Fruit fly (Drosophila melanogaster) whole organism, wandering third instar larva: Measurements from ENCODE around the gene Traf-like.

ENCODE experiments used
- Abd-B ChIP-seq: fragments of >200 bp; optimal IDR thresholded peaks from 2 replicates; lab custom pipeline; 2017; ENCODE audit warnings: missing biosample characterization, missing genetic modification characterization
- CG32264 ChIP-seq: fragments of 200-800 bp; sonication (Bioruptor generic); optimal IDR thresholded peaks from 2 replicates; lab custom pipeline; 2016; ENCODE audit warnings: missing biosample characterization, missing genetic modification characterization
- CrebA ChIP-seq: fragments of 200-800 bp; sonication (Bioruptor generic); optimal IDR thresholded peaks from 2 replicates; lab custom pipeline; 2016; ENCODE audit warnings: missing biosample characterization, mild to moderate bottlenecking, missing genetic modification characterization, borderline replicate concordance
- Dfd ChIP-seq: fragments of >200 bp; optimal IDR thresholded peaks from 2 replicates; lab custom pipeline; 2017; ENCODE audit warnings: missing biosample characterization, missing genetic modification characterization
- Dif ChIP-seq: fragments of 200-275, 200-300 bp; sonication (Bioruptor generic); optimal IDR thresholded peaks from 2 replicates; lab custom pipeline; 2018; ENCODE audit warnings: missing biosample characterization, missing genetic modification characterization; ENCODE audit not compliant: partially characterized antibody
- GATAd ChIP-seq: sonication (Bioruptor generic); optimal IDR thresholded peaks from 2 replicates; lab custom pipeline; 2016; ENCODE audit warnings: missing biosample characterization, missing genetic modification characterization
- HLH106 ChIP-seq: fragments of 200-800 bp; optimal IDR thresholded peaks from 3 replicates; lab custom pipeline; 2019; ENCODE audit warnings: missing biosample characterization, mild to moderate bottlenecking, missing genetic modification characterization, moderate library complexity
- Hnf4 ChIP-seq: fragments of 200-800 bp; sonication (Bioruptor generic); optimal IDR thresholded peaks from 2 replicates; lab custom pipeline; 2016; ENCODE audit warnings: missing biosample characterization, mild to moderate bottlenecking, missing genetic modification characterization
- Hr78 ChIP-seq: fragments of >200 bp; optimal IDR thresholded peaks from 2 replicates; lab custom pipeline; 2017; ENCODE audit warnings: missing biosample characterization, missing genetic modification characterization
- Hr83 ChIP-seq: fragments of 200-300 bp; sonication (Bioruptor generic); optimal IDR thresholded peaks from 2 replicates; lab custom pipeline; 2016; ENCODE audit warnings: missing biosample characterization, mild to moderate bottlenecking, missing genetic modification characterization, moderate library complexity; ENCODE audit not compliant: poor library complexity, severe bottlenecking
- Jra ChIP-seq: sonication (Bioruptor generic); optimal IDR thresholded peaks from 2 replicates; lab custom pipeline; 2016; ENCODE audit warnings: missing biosample characterization, missing genetic modification characterization
- Myc ChIP-seq: fragments of >200 bp; optimal IDR thresholded peaks from 2 replicates; lab custom pipeline; 2017
- N ChIP-seq: fragments of >200 bp; optimal IDR thresholded peaks from 2 replicates; lab custom pipeline; 2018; ENCODE audit warnings: missing biosample characterization, missing external identifiers, missing genetic modification characterization
- Rel ChIP-seq, 2 experiments: fragments of 200-800 bp; sonication (Bioruptor generic) in 1 of 2; optimal IDR thresholded peaks; 2 replicates in 1 of 2; 3 replicates in 1 of 2; lab custom pipeline; 2016 to 2019; ENCODE audit warnings: mild to moderate bottlenecking in 2 of 2, missing biosample characterization in 2 of 2, missing genetic modification characterization in 2 of 2, moderate library complexity in 1 of 2
- Sp1 ChIP-seq: fragments of 200-800 bp; sonication (Bioruptor generic); optimal IDR thresholded peaks from 3 replicates; lab custom pipeline; 2019; ENCODE audit warnings: missing biosample characterization, mild to moderate bottlenecking, missing genetic modification characterization, moderate library complexity
- Vsx2 ChIP-seq: fragments of 200-300, 225-300 bp; sonication (Bioruptor generic); optimal IDR thresholded peaks from 2 replicates; lab custom pipeline; 2018; ENCODE audit warnings: missing biosample characterization, missing genetic modification characterization; ENCODE audit not compliant: partially characterized antibody
- br ChIP-seq: fragments of 200-800 bp; sonication (Bioruptor generic); optimal IDR thresholded peaks from 2 replicates; lab custom pipeline; 2016; ENCODE audit warnings: missing biosample characterization, missing genetic modification characterization
- brk ChIP-seq: fragments of 200-800 bp; sonication (Bioruptor generic); optimal IDR thresholded peaks from 2 replicates; lab custom pipeline; 2016; ENCODE audit warnings: missing biosample characterization, mild to moderate bottlenecking, missing genetic modification characterization
- dsf ChIP-seq: sonication (Bioruptor generic); optimal IDR thresholded peaks from 2 replicates; lab custom pipeline; 2016; ENCODE audit warnings: missing biosample characterization, missing genetic modification characterization, borderline replicate concordance
- ey ChIP-seq: fragments of 200-800 bp; sonication (Bioruptor generic); optimal IDR thresholded peaks from 2 replicates; lab custom pipeline; 2016; ENCODE audit warnings: missing biosample characterization, missing genetic modification characterization
- foxo ChIP-seq, 2 experiments: fragments of 200-800 bp; sonication (Bioruptor generic); optimal IDR thresholded peaks; 2 replicates in 1 of 2; 3 replicates in 1 of 2; lab custom pipeline; 2016 to 2017; ENCODE audit warnings: missing biosample characterization in 2 of 2, missing genetic modification characterization in 2 of 2
- fru ChIP-seq: fragments of 200-800 bp; sonication (Bioruptor generic); optimal IDR thresholded peaks from 3 replicates; lab custom pipeline; 2016; ENCODE audit warnings: missing biosample characterization, mild to moderate bottlenecking, missing genetic modification characterization
- h ChIP-seq: fragments of 200-800 bp; sonication (Bioruptor generic); optimal IDR thresholded peaks from 3 replicates; lab custom pipeline; 2016; ENCODE audit warnings: missing biosample characterization, mild to moderate bottlenecking, missing genetic modification characterization
- jim ChIP-seq: fragments of 175-275, 200-325 bp; sonication (Bioruptor generic); optimal IDR thresholded peaks from 2 replicates; lab custom pipeline; 2016; ENCODE audit warnings: missing biosample characterization, mild to moderate bottlenecking, missing genetic modification characterization
- lola ChIP-seq: fragments of >200 bp; optimal IDR thresholded peaks from 2 replicates; lab custom pipeline; 2017; ENCODE audit warnings: missing biosample characterization, missing genetic modification characterization
- pan ChIP-seq: fragments of >200 bp; optimal IDR thresholded peaks from 2 replicates; lab custom pipeline; 2017
- psq ChIP-seq: fragments of 200-800 bp; sonication (Bioruptor generic); optimal IDR thresholded peaks from 3 replicates; lab custom pipeline; 2017; ENCODE audit warnings: missing biosample characterization, mild to moderate bottlenecking, missing genetic modification characterization, moderate library complexity
- rgr ChIP-seq: fragments of 200-800 bp; sonication (Bioruptor generic); optimal IDR thresholded peaks from 3 replicates; lab custom pipeline; 2016; ENCODE audit warnings: missing biosample characterization, mild to moderate bottlenecking, missing genetic modification characterization
- sage ChIP-seq: fragments of 200-800 bp; sonication (Bioruptor generic); optimal IDR thresholded peaks from 2 replicates; lab custom pipeline; 2016; ENCODE audit warnings: missing biosample characterization, mild to moderate bottlenecking, missing genetic modification characterization
- sv ChIP-seq: fragments of 200-800 bp; sonication (Bioruptor generic); optimal IDR thresholded peaks from 3 replicates; lab custom pipeline; 2016; ENCODE audit warnings: missing biosample characterization, missing genetic modification characterization
- tai ChIP-seq: sonication (Bioruptor generic); optimal IDR thresholded peaks from 2 replicates; lab custom pipeline; 2016; ENCODE audit warnings: missing biosample characterization, missing genetic modification characterization
- woc ChIP-seq: sonication (Bioruptor generic); optimal IDR thresholded peaks from 2 replicates; lab custom pipeline; 2016; ENCODE audit warnings: missing biosample characterization, mild to moderate bottlenecking, missing genetic modification characterization

Gene Traf-like

DNA sequence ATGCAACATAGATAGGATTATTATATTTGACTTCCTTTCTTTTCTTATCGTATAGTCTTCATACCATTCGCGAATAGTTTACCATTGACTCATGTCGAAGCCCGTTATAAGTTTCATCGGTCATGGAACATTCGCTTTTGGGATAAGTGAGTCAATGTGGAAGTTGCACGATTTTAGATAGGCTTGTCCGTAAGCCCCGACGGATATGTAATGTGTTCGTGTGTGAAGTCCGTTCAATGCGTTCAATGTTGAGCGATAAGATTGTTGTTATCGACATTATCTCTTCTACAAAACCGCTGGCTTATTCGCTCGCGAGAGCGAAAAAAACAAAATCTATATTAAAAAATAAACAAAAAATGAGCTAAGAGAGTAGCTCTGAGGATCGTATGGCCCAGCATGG is 10.0 kb upstream of the Traf-like start, which contains the start of gene CG9981:
Gene CG9981 (minus strand): TSS at position 320 of the 400 bp plus-strand sequence.
- no peak for TF ChIP-seq Rel (GFP tag; optimal IDR thresholded peaks at IDR 0.05; lab: Kevin White, UChicago)
- peak; percentile 57 for TF ChIP-seq Rel (tag; optimal IDR thresholded peaks at IDR 0.05; lab: Kevin White, UChicago)
- no peak for TF ChIP-seq jim (GFP tag; lab: Kevin White, UChicago)
- TF ChIP-seq foxo (GFP tag; optimal IDR thresholded peaks at IDR 0.05; lab: Kevin White, UChicago), result no peak
- TF ChIP-seq tai (GFP tag; lab: Kevin White, UChicago), result no peak
- TF ChIP-seq, all 38 proteins: peak for 1

- TF ChIP-seq N (GFP tag; lab: Kevin White, UChicago) (no peak), Hr83 (GFP tag; lab: Kevin White, UChicago) (no peak), rgr (no peak), CG32264 (no peak), Rel (GFP tag; optimal IDR thresholded peaks at IDR 0.05; lab: Kevin White, UChicago) (no peak), Rel (tag; optimal IDR thresholded peaks at IDR 0.05; lab: Kevin White, UChicago) (no peak), Myc (no peak), sage (GFP tag; lab: Kevin White, UChicago) (no peak), sv (GFP tag; lab: Kevin White, UChicago) (no peak), Hr78 (GFP tag; lab: Kevin White, UChicago) (no peak)
Measured at dm6 chrX:16405209-16405608, 9.6 kb upstream of the Traf-like start, which contains the start of gene CG4301. Gene CG4301, plus strand, starts transcription at chrX:16405509.

DNA sequence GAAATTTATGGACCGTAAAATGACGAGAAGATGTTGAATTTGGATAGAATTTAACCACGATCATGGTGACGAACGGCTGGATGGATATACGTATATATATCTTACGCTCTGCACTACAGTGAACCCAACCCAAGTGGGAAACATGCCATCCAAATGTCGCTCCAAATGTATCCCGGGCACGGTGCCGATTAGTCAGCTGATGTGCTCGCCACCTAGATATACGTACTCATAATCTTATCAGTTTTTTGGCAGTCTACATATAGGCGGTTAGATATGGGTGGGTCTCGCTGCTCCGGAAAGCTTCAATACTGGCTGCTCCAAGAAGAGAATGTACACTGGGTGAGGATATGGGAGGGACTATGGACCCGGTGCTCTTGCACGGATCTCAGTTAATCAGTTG is 8.8 kb upstream of the Traf-like start:
- TF ChIP-seq HLH106, result no peak
- no peak for TF ChIP-seq fru (GFP tag; lab: Kevin White, UChicago)
- no peak for TF ChIP-seq dsf (GFP tag; lab: Kevin White, UChicago)
- TF ChIP-seq GATAd (GFP tag; lab: Kevin White, UChicago), result no peak
- TF ChIP-seq ey (GFP tag; lab: Kevin White, UChicago), result no peak
- no peak for TF ChIP-seq Myc
- no peak for TF ChIP-seq Abd-B (GFP tag; lab: Kevin White, UChicago)
- TF ChIP-seq Jra (GFP tag; lab: Kevin White, UChicago), result no peak
- no peak for TF ChIP-seq rgr
- no peak for TF ChIP-seq Dif (GFP tag; lab: Kevin White, UChicago)
- TF ChIP-seq Vsx2 (GFP tag; lab: Kevin White, UChicago), result no peak
- TF ChIP-seq psq (GFP tag; lab: Kevin White, UChicago), result no peak
- no peak for TF ChIP-seq tai (GFP tag; lab: Kevin White, UChicago)
- TF ChIP-seq br (GFP tag; lab: Kevin White, UChicago), result no peak

DNA sequence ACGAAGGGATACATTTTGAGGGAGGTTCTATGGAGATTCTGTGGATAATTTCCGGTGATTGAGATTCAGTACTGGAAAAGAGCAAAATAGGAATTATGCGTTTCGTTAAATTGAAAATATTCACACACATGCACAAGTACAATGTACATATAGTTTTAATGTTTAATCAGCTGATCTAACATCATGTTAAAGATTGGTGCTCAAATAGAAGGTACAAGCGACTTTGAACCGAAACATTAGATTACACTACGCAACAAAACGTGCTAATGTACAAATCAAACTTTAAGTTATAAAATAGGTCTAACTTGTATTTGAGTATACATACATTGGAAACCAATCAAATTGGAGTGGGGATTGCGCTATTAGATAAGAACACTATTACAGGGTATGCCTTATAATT is 5.2 kb downstream of the Traf-like start:
- TF ChIP-seq GATAd (GFP tag; lab: Kevin White, UChicago), result no peak
- no peak for TF ChIP-seq jim (GFP tag; lab: Kevin White, UChicago)
- no peak for TF ChIP-seq Rel (GFP tag; optimal IDR thresholded peaks at IDR 0.05; lab: Kevin White, UChicago)
- no peak for TF ChIP-seq Rel (tag; optimal IDR thresholded peaks at IDR 0.05; lab: Kevin White, UChicago)
- TF ChIP-seq h (GFP tag; lab: Kevin White, UChicago), result no peak
- no peak for TF ChIP-seq Myc
- TF ChIP-seq foxo (GFP tag; optimal IDR thresholded peaks at IDR 0.05; lab: Kevin White, UChicago), result no peak
- no peak for TF ChIP-seq Hr78 (GFP tag; lab: Kevin White, UChicago)
- no peak for TF ChIP-seq Hnf4
- no peak for TF ChIP-seq br (GFP tag; lab: Kevin White, UChicago)
- TF ChIP-seq pan, result no peak
- TF ChIP-seq woc, result no peak
- no peak for TF ChIP-seq Dfd (GFP tag; lab: Kevin White, UChicago)
- TF ChIP-seq lola (GFP tag; lab: Kevin White, UChicago), result no peak
- no peak for TF ChIP-seq Jra (GFP tag; lab: Kevin White, UChicago)
- no peak for TF ChIP-seq CrebA (GFP tag; lab: Kevin White, UChicago)
- TF ChIP-seq brk, result no peak
- TF ChIP-seq Sp1 (GFP tag; lab: Kevin White, UChicago), result no peak

DNA sequence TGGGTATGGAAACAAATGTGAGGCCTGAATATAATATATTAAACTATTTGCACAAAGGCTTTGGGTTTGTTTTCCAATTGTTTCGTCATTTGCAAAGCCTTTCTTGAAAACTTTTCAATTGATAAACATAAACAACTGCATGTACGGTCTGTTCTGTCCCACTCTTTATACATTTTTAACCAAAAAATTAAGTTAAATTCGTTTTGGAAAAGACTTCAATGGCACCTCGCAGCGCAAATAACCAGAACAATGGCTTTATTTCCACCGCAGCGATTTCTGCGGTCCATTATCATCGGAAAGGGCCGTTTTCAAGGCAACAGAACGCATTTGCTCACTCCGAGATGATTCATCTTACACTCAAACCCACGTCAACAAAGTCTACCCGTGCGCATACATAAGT is 6.0 kb downstream of the Traf-like start:
- TF ChIP-seq woc, result no peak
- no peak for TF ChIP-seq Sp1 (GFP tag; lab: Kevin White, UChicago)
